Worm (Caenorhabditis elegans): ENCODE measurements around the gene F55G1.15.
A peak's percentile ranks its signal among the peaks of the same experiment; 100 is the strongest.

Gene F55G1.15

DNA sequence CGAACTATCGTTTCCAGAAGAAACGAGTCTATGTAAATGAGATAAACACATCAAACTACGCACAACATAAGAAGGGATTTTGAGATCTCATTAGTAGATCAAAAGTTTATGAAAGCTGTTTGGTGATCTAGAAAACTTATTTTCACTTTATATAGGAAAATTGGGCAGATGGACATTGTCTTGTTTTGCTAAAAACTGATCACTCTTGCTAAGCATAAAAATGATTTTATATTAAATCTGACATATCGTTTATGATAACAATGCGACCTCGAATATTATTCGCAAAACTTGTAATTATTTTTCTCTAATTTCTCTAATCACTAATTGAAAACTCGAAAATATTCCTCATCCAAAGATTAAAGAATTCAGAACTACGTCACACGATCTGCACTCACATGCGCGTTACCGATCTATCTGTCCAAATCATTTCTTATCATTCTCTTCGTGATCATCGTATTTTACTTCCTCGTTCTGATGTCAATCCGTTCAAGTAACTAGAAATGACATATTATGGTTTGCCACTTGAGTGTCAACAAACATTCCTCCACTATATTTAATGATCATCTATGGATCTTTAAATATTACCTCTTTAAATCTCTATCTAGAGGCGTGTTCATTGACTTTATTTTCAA lies 31.3 kb downstream of the F55G1.15 start, which contains the start of gene F55G1.7:
Gene F55G1.7, minus strand, starts transcription at position 51 of the 632 bp plus-strand sequence.
- TF ChIP-seq nhr-43 (tag; optimal IDR thresholded peaks at IDR 0.05; ENCODE audit: poor library complexity, severe bottlenecking) (peak; percentile 37), mdl-1 (tag; optimal IDR thresholded peaks at IDR 0.05) (no peak), ceh-82 (tag; optimal IDR thresholded peaks at IDR 0.05) (no peak), nhr-11 (tag; optimal IDR thresholded peaks at IDR 0.05) (no peak), ama-1 (optimal IDR thresholded peaks at IDR 0.05) (no peak), nhr-76 (tag; optimal IDR thresholded peaks at IDR 0.05) (no peak), nhr-23 (tag; optimal IDR thresholded peaks at IDR 0.05) (no peak), nhr-25 (tag; optimal IDR thresholded peaks at IDR 0.05) (no peak), elt-3 (tag; optimal IDR thresholded peaks at IDR 0.05) (peak in 1 of 3 experiments; percentile 19), eor-1 (tag; optimal IDR thresholded peaks at IDR 0.05) (no peak), lin-15B (tag; optimal IDR thresholded peaks at IDR 0.05) (no peak)

- TF ChIP-seq eor-1 (tag; optimal IDR thresholded peaks at IDR 0.05) (no peak), elt-2 (tag; optimal IDR thresholded peaks at IDR 0.05) (peak; percentile 42)
These were observed 32.6 kb downstream of the F55G1.15 start for ce11 chrIV:7468638-7469037.

ce11 chrIV:7467170-7467569 lies 34.1 kb downstream of the F55G1.15 start:
- peak; percentile 36 for TF ChIP-seq pqm-1 (tag; optimal IDR thresholded peaks at IDR 0.05)
- TF ChIP-seq sea-2 (GFP tag; optimal IDR thresholded peaks at IDR 0.05), result no peak
- peak; percentile 62 for TF ChIP-seq elt-2 (tag; optimal IDR thresholded peaks at IDR 0.05)
- no peak for TF ChIP-seq ceh-16 (tag; optimal IDR thresholded peaks at IDR 0.05)

DNA sequence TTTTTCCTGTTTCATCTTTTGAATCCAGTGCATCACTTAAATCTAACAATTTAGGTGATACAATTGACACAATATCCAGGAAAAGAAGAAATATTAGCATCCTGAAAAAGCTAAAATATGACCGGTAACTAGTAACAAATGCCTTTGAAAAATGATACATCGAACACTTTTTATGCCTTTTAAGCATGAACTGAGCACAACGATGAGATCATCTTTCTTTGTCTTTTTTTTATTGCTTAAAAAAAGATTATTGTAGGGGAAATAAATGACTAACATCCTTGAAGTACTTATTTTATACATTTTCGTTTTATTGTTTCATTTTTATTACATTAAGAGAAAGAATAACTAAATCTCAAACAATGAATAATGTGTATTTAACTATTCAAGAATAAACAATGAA lies 35.4 kb downstream of the F55G1.15 start, which contains the start of gene F13B6.3:
Gene F13B6.3, minus strand, starts transcription at position 101 of the 400 bp plus-strand sequence.
- no peak for TF ChIP-seq lin-15B (tag; optimal IDR thresholded peaks at IDR 0.05)
- no peak for TF ChIP-seq fos-1 (tag; optimal IDR thresholded peaks at IDR 0.05)
- no peak for TF ChIP-seq nhr-11 (tag; optimal IDR thresholded peaks at IDR 0.05)
- TF ChIP-seq elt-3 (tag; optimal IDR thresholded peaks at IDR 0.05), result no peak
- no peak for TF ChIP-seq pqm-1 (tag; optimal IDR thresholded peaks at IDR 0.05)
- no peak for TF ChIP-seq fkh-2 (tag; optimal IDR thresholded peaks at IDR 0.05)
- no peak for TF ChIP-seq lsy-12 (tag; optimal IDR thresholded peaks at IDR 0.05)
- TF ChIP-seq zag-1 (tag; optimal IDR thresholded peaks at IDR 0.05), result no peak
- no peak for TF ChIP-seq unc-62 (GFP tag; optimal IDR thresholded peaks at IDR 0.05)
- no peak for TF ChIP-seq ama-1 (optimal IDR thresholded peaks at IDR 0.05)
- TF ChIP-seq sea-2 (GFP tag; optimal IDR thresholded peaks at IDR 0.05), result no peak
- TF ChIP-seq ceh-28 (tag; optimal IDR thresholded peaks at IDR 0.05), result no peak

DNA sequence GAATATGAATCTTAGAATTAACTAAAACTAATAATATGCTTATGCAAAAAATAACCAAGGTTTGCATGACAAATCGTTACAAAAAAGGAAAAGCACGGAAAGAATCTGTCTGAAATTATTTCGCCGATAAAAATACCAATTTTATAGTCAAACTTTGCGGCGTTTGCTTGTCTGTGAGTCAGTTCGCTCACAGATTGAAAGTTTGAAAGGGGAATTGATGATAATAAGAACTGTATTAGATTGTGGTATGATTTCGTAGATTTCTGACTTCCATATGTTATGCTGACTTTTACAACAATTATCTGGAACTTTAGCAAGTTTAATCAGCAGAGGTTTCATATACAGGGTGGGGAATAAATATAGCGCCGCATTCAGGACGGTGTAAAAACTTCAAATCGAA lies 41.0 kb downstream of the F55G1.15 start, which contains the start of gene F13B6.2:
Gene F13B6.2, minus strand, starts transcription at position 101 of the 400 bp plus-strand sequence.
- TF ChIP-seq eor-1 (tag; optimal IDR thresholded peaks at IDR 0.05), result no peak
- TF ChIP-seq daf-12 (tag; optimal IDR thresholded peaks at IDR 0.05), result no peak
- no peak for TF ChIP-seq ceh-16 (tag; optimal IDR thresholded peaks at IDR 0.05)
- no peak for TF ChIP-seq nhr-25 (tag; optimal IDR thresholded peaks at IDR 0.05)
- no peak for TF ChIP-seq unc-39 (tag; optimal IDR thresholded peaks at IDR 0.05)
- TF ChIP-seq lsy-12 (tag; optimal IDR thresholded peaks at IDR 0.05), result no peak

DNA sequence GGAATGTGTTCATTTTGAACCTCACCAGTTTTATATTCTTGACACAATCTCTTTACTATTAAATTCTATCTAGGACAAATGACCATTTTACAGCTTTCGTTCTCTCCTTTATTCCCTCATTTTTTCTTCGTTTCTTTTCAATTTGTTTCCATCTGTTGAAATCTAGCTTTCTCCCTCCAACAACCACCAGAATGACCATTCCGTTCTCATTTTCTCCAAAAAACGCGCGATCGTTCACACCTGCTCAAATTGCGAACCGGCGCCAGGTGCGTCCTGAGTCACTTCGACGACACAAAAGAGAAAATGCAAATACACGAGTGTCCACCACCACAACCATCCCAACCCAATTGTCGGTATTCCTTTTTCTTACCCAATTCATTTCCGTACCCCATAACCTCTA lies 45.0 kb downstream of the F55G1.15 start, which contains the start of gene F13B6.1:
Gene F13B6.1, plus strand, starts transcription at position 301 of the 400 bp plus-strand sequence.
- TF ChIP-seq zag-1 (tag; optimal IDR thresholded peaks at IDR 0.05) (no peak), skn-1 (tag; optimal IDR thresholded peaks at IDR 0.05) (no peak), nhr-76 (tag; optimal IDR thresholded peaks at IDR 0.05) (no peak)

DNA sequence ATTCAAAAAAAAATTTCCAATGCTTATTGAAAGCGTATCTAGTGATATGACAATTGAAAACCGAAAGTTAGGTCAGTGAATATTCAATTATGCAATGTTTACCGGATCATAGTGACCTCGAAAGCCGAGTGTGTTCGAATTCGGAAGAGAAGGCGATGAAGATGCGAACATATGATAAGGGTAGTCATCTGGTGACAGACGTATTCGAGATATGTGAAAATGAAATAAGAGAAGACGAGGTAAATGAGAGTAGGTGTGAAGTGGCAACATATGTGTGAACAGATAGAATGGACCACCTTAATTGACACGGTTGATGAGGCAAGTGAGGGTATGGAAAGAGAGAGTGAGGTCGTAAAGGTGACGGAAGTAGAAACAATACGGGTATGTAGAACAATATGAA lies 46.3 kb downstream of the F55G1.15 start:
- TF ChIP-seq pha-4 (tag; optimal IDR thresholded peaks at IDR 0.05), result no peak
- TF ChIP-seq nhr-25 (tag; optimal IDR thresholded peaks at IDR 0.05), result peak; percentile 36

ce11 chrIV:7453661-7454159 lies 47.5 kb downstream of the F55G1.15 start:
- TF ChIP-seq fos-1 (tag; optimal IDR thresholded peaks at IDR 0.05) (no peak), lin-39 (tag; optimal IDR thresholded peaks at IDR 0.05) (peak; percentile 20)

All from whole organism, L3 larva.